Worm (Caenorhabditis elegans): ENCODE data around the gene unc-32.
A peak's percentile ranks its signal among the peaks of the same experiment; 100 is the strongest.

The unc-32 gene

DNA sequence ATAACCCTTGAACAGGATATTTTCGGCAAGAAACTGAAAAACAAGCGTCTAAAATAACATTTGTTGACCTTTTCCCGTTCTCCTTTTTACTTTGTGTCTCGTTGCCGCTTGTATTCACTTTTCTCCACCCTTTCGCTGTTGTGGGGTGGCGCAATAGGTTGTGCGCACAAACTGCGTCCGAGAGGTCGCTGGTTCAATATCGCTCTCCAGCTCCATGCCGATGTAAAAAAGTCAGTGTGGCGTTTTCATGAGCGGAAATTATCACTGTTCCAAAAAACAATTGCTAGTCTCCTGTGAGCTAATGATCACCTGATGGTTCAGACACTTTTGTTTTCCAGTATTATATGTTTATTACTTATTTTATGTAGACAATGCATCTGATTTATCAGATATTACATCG lies 32.2 kb downstream of the unc-32 start (continued):
- peak; percentile 77 for TF ChIP-seq T20F7.1 (GFP tag; optimal IDR thresholded peaks at IDR 0.05)
- peak; percentile 81 for TF ChIP-seq hlh-11 (tag; optimal IDR thresholded peaks at IDR 0.05)
- TF ChIP-seq zip-2 (tag; optimal IDR thresholded peaks at IDR 0.05) = no peak
- TF ChIP-seq nhr-28 (tag; optimal IDR thresholded peaks at IDR 0.05) = peak; percentile 47
- TF ChIP-seq daf-16 (GFP tag; optimal IDR thresholded peaks at IDR 0.05) = peak; percentile 78 to 89
- TF ChIP-seq daf-16 (tag; optimal IDR thresholded peaks at IDR 0.05) = no peak
- peak; percentile 58 for TF ChIP-seq nhr-77 (tag; optimal IDR thresholded peaks at IDR 0.05)
- TF ChIP-seq spr-1 (tag; optimal IDR thresholded peaks at IDR 0.05) = peak; percentile 73
- peak; percentile 77 for TF ChIP-seq Y5F2A.4 (GFP tag; optimal IDR thresholded peaks at IDR 0.05)
- no peak for TF ChIP-seq nhr-237 (tag; optimal IDR thresholded peaks at IDR 0.05)
- TF ChIP-seq cey-2 (tag; optimal IDR thresholded peaks at IDR 0.05; ENCODE audit: borderline replicate concordance, insufficient read depth) = no peak
- peak; percentile 45 for TF ChIP-seq nhr-111 (GFP tag; optimal IDR thresholded peaks at IDR 0.05)
- 0 out of 2 replicates have a peak, but pooled peaks have one; percentile 57 for TF ChIP-seq mxl-2 (GFP tag; conservative IDR thresholded peaks at IDR 0.05)
- TF ChIP-seq ceh-44 (GFP tag; IDR thresholded peaks at IDR 0.05) = peak; percentile 74; the same call in 1 of the 2 replicates
- TF ChIP-seq zfp-3 (GFP tag; conservative IDR thresholded peaks at IDR 0.05) = peak; percentile 81
- TF ChIP-seq ztf-7 (tag; optimal IDR thresholded peaks at IDR 0.05) = peak; percentile 46
- peak; percentile 63; the same call in 1 of the 2 replicates for TF ChIP-seq D1046.2 (GFP tag; IDR thresholded peaks at IDR 0.05)
- peak; percentile 25 to 67 for TF ChIP-seq hif-1 (tag; optimal IDR thresholded peaks at IDR 0.05)
- TF ChIP-seq lim-7 (GFP tag; IDR thresholded peaks at IDR 0.05) = peak; percentile 94
- no peak for TF ChIP-seq nhr-10 (tag; optimal IDR thresholded peaks at IDR 0.05)
- TF ChIP-seq F10B5.3 (tag; optimal IDR thresholded peaks at IDR 0.05) = peak; percentile 7
- peak; percentile 88 for TF ChIP-seq aha-1 (tag)
- peak; percentile 75 for TF ChIP-seq mxl-3 (GFP tag; optimal IDR thresholded peaks at IDR 0.05)
- TF ChIP-seq lin-13 (GFP tag; optimal IDR thresholded peaks at IDR 0.05) = peak; percentile 73
- peak; percentile 63 for TF ChIP-seq hlh-30 (tag; optimal IDR thresholded peaks at IDR 0.05; ENCODE audit: insufficient read depth)
- TF ChIP-seq zag-1 (tag; optimal IDR thresholded peaks at IDR 0.05) = no peak
- TF ChIP-seq pqm-1 (tag; optimal IDR thresholded peaks at IDR 0.05) = no peak
- peak; percentile 87 for TF ChIP-seq arid-1 (GFP tag; conservative IDR thresholded peaks at IDR 0.05)
- peak; percentile 73 for TF ChIP-seq F49E8.2 (tag; optimal IDR thresholded peaks at IDR 0.05; ENCODE audit: borderline replicate concordance)
- TF ChIP-seq nhr-11 (tag; optimal IDR thresholded peaks at IDR 0.05) = peak; percentile 10
- peak; percentile 88 for TF ChIP-seq rbr-2 (tag; optimal IDR thresholded peaks at IDR 0.05)
- no peak for TF ChIP-seq snpc-4 (tag; optimal IDR thresholded peaks at IDR 0.05)
- peak; percentile 90 for TF ChIP-seq mes-2 (tag; optimal IDR thresholded peaks at IDR 0.05; ENCODE audit: poor library complexity, severe bottlenecking)
- TF ChIP-seq tag-97 (GFP tag; IDR thresholded peaks at IDR 0.05) = no peak
- peak; percentile 78; the same call in 1 of the 2 replicates for TF ChIP-seq dmd-8 (GFP tag; IDR thresholded peaks at IDR 0.05)
- TF ChIP-seq duxl-1 (tag; optimal IDR thresholded peaks at IDR 0.05; ENCODE audit: poor library complexity) = peak; percentile 72
- peak; percentile 44 for TF ChIP-seq sdz-12 (GFP tag; optimal IDR thresholded peaks at IDR 0.05)
- peak; percentile 78 for TF ChIP-seq daf-19 (GFP tag; conservative IDR thresholded peaks at IDR 0.05)
- no peak for TF ChIP-seq ztf-11 (tag; optimal IDR thresholded peaks at IDR 0.05)
- peak; percentile 56 for TF ChIP-seq unc-130 (GFP tag; optimal IDR thresholded peaks at IDR 0.05)
- peak; percentile 61 for TF ChIP-seq mdt-29 (GFP tag; IDR thresholded peaks at IDR 0.05)
- no peak for TF ChIP-seq nhr-6 (tag; optimal IDR thresholded peaks at IDR 0.05)
- peak; percentile 62 for TF ChIP-seq gei-8 (GFP tag; optimal IDR thresholded peaks at IDR 0.05)
- peak; percentile 61 for TF ChIP-seq lir-3 (tag; optimal IDR thresholded peaks at IDR 0.05)
- no peak for TF ChIP-seq daf-12 (tag; optimal IDR thresholded peaks at IDR 0.05)
- TF ChIP-seq dmd-6 (GFP tag; IDR thresholded peaks at IDR 0.05) = peak; percentile 80
- no peak for TF ChIP-seq lin-39 (tag; optimal IDR thresholded peaks at IDR 0.05)
- TF ChIP-seq spr-3 (GFP tag; optimal IDR thresholded peaks at IDR 0.05) = peak; percentile 30
- TF ChIP-seq lin-29 (GFP tag; IDR thresholded peaks at IDR 0.05) = 0 out of 2 replicates have a peak, but pooled peaks have one; percentile 55
- no peak for TF ChIP-seq fkh-10 (GFP tag; optimal IDR thresholded peaks at IDR 0.05)
- peak; percentile 93 for TF ChIP-seq hmg-1.1 (GFP tag; IDR thresholded peaks at IDR 0.05)

Measured in whole organism, L4 larva.